Worm (Caenorhabditis elegans) whole organism, L2 larva: ENCODE results near the gene B0496.6.

Source experiments
- F13H6.1 ChIP-seq: sonication (generic microtip); optimal IDR thresholded peaks from 2 replicates; lab custom pipeline; 2016; ENCODE audit warnings: missing genetic modification characterization, missing compliant biosample characterization
- Y55F3AM.14 ChIP-seq: fragments of 200-800 bp; sonication (Bioruptor generic); optimal IDR thresholded peaks from 2 replicates; lab custom pipeline; 2018; ENCODE audit warnings: mild to moderate bottlenecking, missing genetic modification characterization, missing compliant biosample characterization
- ZK546.5 ChIP-seq: sonication (generic microtip); optimal IDR thresholded peaks from 2 replicates; lab custom pipeline; 2017; ENCODE audit warnings: missing biosample characterization, missing genetic modification characterization
- alr-1 ChIP-seq: fragments of 150-350 bp; optimal IDR thresholded peaks from 2 replicates; lab custom pipeline; 2014; ENCODE audit warnings: missing biosample characterization, missing genetic modification characterization
- aly-2 ChIP-seq: fragments of 150-350 bp; optimal IDR thresholded peaks from 2 replicates; lab custom pipeline; 2014; ENCODE audit warnings: missing biosample characterization, missing genetic modification characterization
- ama-1 ChIP-seq: fragments of 150-350 bp; optimal IDR thresholded peaks from 2 replicates; lab custom pipeline; 2018; ENCODE audit warnings: inconsistent platforms
- blmp-1 ChIP-seq: sonication (generic microtip); optimal IDR thresholded peaks from 2 replicates; lab custom pipeline; 2017; ENCODE audit warnings: missing genetic modification characterization, mild to moderate bottlenecking, missing compliant biosample characterization, antibody characterized with exemption, moderate library complexity; ENCODE audit not compliant: insufficient read depth
- ceh-82 ChIP-seq: fragments of 150-350 bp; optimal IDR thresholded peaks from 2 replicates; lab custom pipeline; 2014; ENCODE audit warnings: missing biosample characterization, missing genetic modification characterization
- crh-2 ChIP-seq: sonication (generic microtip); optimal IDR thresholded peaks from 2 replicates; lab custom pipeline; 2017; ENCODE audit warnings: missing biosample characterization, missing genetic modification characterization
- egl-27 ChIP-seq: sonication (generic microtip); optimal IDR thresholded peaks from 3 replicates; lab custom pipeline; 2017; ENCODE audit warnings: missing biosample characterization, missing genetic modification reagents, missing genetic modification characterization
- elt-3 ChIP-seq: sonication (generic microtip); optimal IDR thresholded peaks from 2 replicates; lab custom pipeline; 2017; ENCODE audit warnings: missing biosample characterization, missing genetic modification characterization
- fos-1 ChIP-seq: fragments of 150-350 bp; optimal IDR thresholded peaks from 2 replicates; lab custom pipeline; 2014; ENCODE audit warnings: missing biosample characterization, missing genetic modification characterization
- gmeb-1 ChIP-seq: fragments of 150-350 bp; optimal IDR thresholded peaks from 2 replicates; lab custom pipeline; 2014; ENCODE audit warnings: missing biosample characterization, missing genetic modification characterization
- lin-11 ChIP-seq: fragments of 150-350 bp; sonication (generic microtip); optimal IDR thresholded peaks from 2 replicates; lab custom pipeline; 2014; ENCODE audit warnings: missing biosample characterization, missing genetic modification characterization, inconsistent platforms, mixed read lengths
- mab-5 ChIP-seq: fragments of 150-350 bp; optimal IDR thresholded peaks from 2 replicates; lab custom pipeline; 2014; ENCODE audit warnings: missing biosample characterization, missing genetic modification characterization
- mbf-1 ChIP-seq: sonication (generic microtip); optimal IDR thresholded peaks from 2 replicates; lab custom pipeline; 2017; ENCODE audit warnings: missing biosample characterization, missing genetic modification characterization
- mdl-1 ChIP-seq, 2 experiments: fragments of 150-350 bp in 1 of 2; sonication (generic microtip) in 1 of 2; optimal IDR thresholded peaks; 2 replicates each; lab custom pipeline; 2017; ENCODE audit warnings: missing biosample characterization in 2 of 2, missing genetic modification characterization in 2 of 2
- nhr-11 ChIP-seq: fragments of 150-350 bp; optimal IDR thresholded peaks from 2 replicates; lab custom pipeline; 2014; ENCODE audit warnings: missing biosample characterization, missing genetic modification characterization
- nhr-12 ChIP-seq: fragments of 150-350 bp; optimal IDR thresholded peaks from 2 replicates; lab custom pipeline; 2014; ENCODE audit warnings: missing biosample characterization, missing genetic modification characterization
- nhr-129 ChIP-seq: fragments of 150-350 bp; optimal IDR thresholded peaks from 2 replicates; lab custom pipeline; 2014; ENCODE audit warnings: missing biosample characterization, missing genetic modification characterization
- nhr-21 ChIP-seq: fragments of 150-350 bp; optimal IDR thresholded peaks from 2 replicates; lab custom pipeline; 2014; ENCODE audit warnings: missing biosample characterization, missing genetic modification characterization
- nhr-23 ChIP-seq: fragments of 150-350 bp; optimal IDR thresholded peaks from 2 replicates; lab custom pipeline; 2014; ENCODE audit warnings: missing biosample characterization, missing genetic modification reagents, missing genetic modification characterization
- nhr-237 ChIP-seq: fragments of 150-350 bp; optimal IDR thresholded peaks from 2 replicates; lab custom pipeline; 2014; ENCODE audit warnings: missing biosample characterization, missing genetic modification characterization
- peb-1 ChIP-seq: fragments of 150-350 bp; optimal IDR thresholded peaks from 2 replicates; lab custom pipeline; 2014; ENCODE audit warnings: missing biosample characterization, missing genetic modification characterization
- sem-4 ChIP-seq: fragments of 150-350 bp; optimal IDR thresholded peaks from 2 replicates; lab custom pipeline; 2014; ENCODE audit warnings: missing biosample characterization, missing genetic modification reagents, missing genetic modification characterization
- skn-1 ChIP-seq: sonication (generic microtip); optimal IDR thresholded peaks from 2 replicates; lab custom pipeline; 2017; ENCODE audit warnings: missing biosample characterization, missing genetic modification characterization
- sma-9 ChIP-seq, 2 experiments: fragments of 150-350 bp in 1 of 2; sonication (generic microtip) in 1 of 2; optimal IDR thresholded peaks; 2 replicates each; lab custom pipeline; 2014 to 2016; ENCODE audit warnings: missing genetic modification characterization in 2 of 2, mild to moderate bottlenecking in 1 of 2, missing biosample characterization in 1 of 2, missing compliant biosample characterization in 1 of 2, missing genetic modification reagents in 1 of 2, moderate library complexity in 1 of 2
- snpc-4 ChIP-seq: fragments of 150-350 bp; optimal IDR thresholded peaks from 2 replicates; lab custom pipeline; 2014; ENCODE audit warnings: missing biosample characterization, missing genetic modification characterization
- unc-39 ChIP-seq: fragments of 150-350 bp; optimal IDR thresholded peaks from 2 replicates; lab custom pipeline; 2014; ENCODE audit warnings: missing biosample characterization, missing genetic modification characterization
- unc-62 ChIP-seq: fragments of 150-350 bp; optimal IDR thresholded peaks from 2 replicates; lab custom pipeline; 2014; ENCODE audit warnings: missing biosample characterization, missing genetic modification reagents, missing genetic modification characterization
- ztf-1 ChIP-seq: fragments of 200-800 bp; sonication (Bioruptor generic); conservative IDR thresholded peaks from 2 replicates; pipeline ENCODE4 v1.3.6; 2022; ENCODE audit warnings: missing genetic modification characterization, missing compliant biosample characterization
- ztf-11 ChIP-seq: sonication (generic microtip); optimal IDR thresholded peaks from 2 replicates; lab custom pipeline; 2017; ENCODE audit warnings: missing biosample characterization, missing genetic modification characterization

The B0496.6 gene

DNA sequence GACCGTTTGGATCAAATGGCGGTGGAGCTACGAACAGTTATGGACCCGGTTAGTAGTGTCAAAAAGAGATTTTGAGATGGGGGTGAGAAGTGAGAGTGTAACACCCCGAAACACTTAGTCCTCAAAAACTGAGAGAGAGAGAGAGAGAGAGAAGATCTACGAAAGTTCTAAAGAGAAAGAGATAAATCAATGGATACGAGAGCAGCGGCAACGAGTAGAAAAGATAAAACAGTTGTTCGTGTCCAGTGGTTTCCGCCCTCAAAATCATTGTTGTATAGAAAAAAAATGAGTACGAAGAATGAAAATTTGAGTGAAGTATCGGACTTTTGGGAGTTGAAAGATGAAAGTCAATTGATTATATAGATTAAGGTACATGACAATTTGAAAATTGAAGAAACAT is 10.1 kb downstream of the B0496.6 start:
- peak; percentile 37 for TF ChIP-seq F13H6.1 (tag; lab: Kevin White, UChicago)
- TF ChIP-seq skn-1 (tag; lab: Kevin White, UChicago), result no peak
- peak; percentile 32 for TF ChIP-seq nhr-129 (tag; lab: Kevin White, UChicago)
- TF ChIP-seq sma-9 (GFP tag; optimal IDR thresholded peaks at IDR 0.05; lab: Kevin White, UChicago), result peak; percentile 40
- no peak for TF ChIP-seq sma-9 (tag; optimal IDR thresholded peaks at IDR 0.05; lab: Kevin White, UChicago)
- peak; percentile 27 for TF ChIP-seq mab-5 (tag; lab: Kevin White, UChicago)

DNA sequence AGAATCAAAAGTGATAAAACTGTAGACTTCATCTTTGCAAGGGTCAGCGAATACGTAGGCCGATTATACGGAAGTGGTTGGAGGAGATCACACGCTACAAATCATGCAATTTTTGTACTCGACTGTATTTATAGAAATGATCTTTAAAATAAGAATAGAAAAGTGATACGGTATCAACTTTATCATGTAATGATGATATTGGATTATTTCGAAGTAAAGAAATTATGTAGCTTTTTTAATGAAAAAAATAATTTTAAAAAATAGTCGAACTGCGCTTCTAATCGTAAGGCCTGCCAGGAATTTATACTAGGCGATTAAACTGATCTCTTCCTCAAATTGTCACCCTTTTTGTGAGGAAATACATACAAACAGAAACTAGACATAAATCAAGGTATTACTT is 14.9 kb downstream of the B0496.6 start, which contains the start of gene B0496.11:
Gene B0496.11 (minus strand): TSS at position 101 of the 400 bp plus-strand sequence.
- no peak for TF ChIP-seq mdl-1 (tag; optimal IDR thresholded peaks at IDR 0.05; lab: Kevin White, UChicago)
- no peak for TF ChIP-seq peb-1
- no peak for TF ChIP-seq nhr-11 (tag; lab: Kevin White, UChicago)
- TF ChIP-seq sma-9 (GFP tag; optimal IDR thresholded peaks at IDR 0.05; lab: Kevin White, UChicago), result no peak
- no peak for TF ChIP-seq sma-9 (tag; optimal IDR thresholded peaks at IDR 0.05; lab: Kevin White, UChicago)
- TF ChIP-seq alr-1, result no peak
- TF ChIP-seq mab-5 (tag; lab: Kevin White, UChicago), result no peak
- TF ChIP-seq nhr-129 (tag; lab: Kevin White, UChicago), result no peak
- TF ChIP-seq aly-2 (tag; lab: Kevin White, UChicago), result no peak
- no peak for TF ChIP-seq nhr-23 (tag; lab: Kevin White, UChicago)
- no peak for TF ChIP-seq gmeb-1 (tag; lab: Kevin White, UChicago)
- TF ChIP-seq fos-1 (tag; lab: Kevin White, UChicago), result no peak
- TF ChIP-seq unc-62, result no peak
- no peak for TF ChIP-seq ztf-1

DNA sequence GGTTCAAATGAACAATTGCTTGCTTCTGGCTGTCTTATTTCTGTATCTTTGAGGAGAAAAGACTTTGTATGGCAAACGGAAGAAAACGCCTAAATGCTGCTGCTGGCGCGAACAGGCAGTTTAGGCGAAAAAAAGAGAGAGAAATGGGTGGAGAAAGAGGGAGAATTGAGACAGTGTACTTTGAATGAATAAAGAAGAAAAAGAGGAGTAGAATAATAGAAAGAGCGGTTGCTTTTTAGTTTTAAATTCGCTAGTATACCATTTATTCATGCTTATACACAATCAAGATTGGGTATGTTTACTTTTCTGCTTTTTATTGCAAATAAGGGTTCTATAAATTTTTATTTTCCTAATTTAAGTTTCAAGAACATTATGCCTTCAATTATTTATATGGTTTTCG is 20.5 kb downstream of the B0496.6 start:
- no peak for TF ChIP-seq sma-9 (GFP tag; optimal IDR thresholded peaks at IDR 0.05; lab: Kevin White, UChicago)
- TF ChIP-seq sma-9 (tag; optimal IDR thresholded peaks at IDR 0.05; lab: Kevin White, UChicago), result no peak

DNA sequence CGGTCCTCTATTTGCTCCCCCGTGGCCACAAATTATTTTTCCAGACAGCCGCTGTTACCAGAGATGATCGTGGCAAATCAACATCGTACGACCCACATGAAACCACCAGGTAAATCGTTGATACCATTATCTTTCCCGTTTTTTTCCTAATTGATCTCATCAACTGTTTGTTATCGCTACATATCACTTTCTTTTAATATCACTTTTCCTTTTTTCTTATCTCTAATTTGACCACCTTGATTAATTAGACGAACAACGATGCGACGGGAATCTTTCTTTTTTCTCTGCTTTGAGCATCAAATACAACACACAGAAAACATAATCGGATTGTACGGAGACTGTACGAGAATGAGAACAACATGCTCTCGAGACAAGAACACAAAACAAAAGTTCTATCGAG is 21.3 kb downstream of the B0496.6 start:
- TF ChIP-seq sem-4 (tag; lab: Kevin White, UChicago) (no peak), ZK546.5 (tag; lab: Kevin White, UChicago) (no peak), Y55F3AM.14 (GFP tag; lab: Kevin White, UChicago) (no peak), ztf-11 (tag; lab: Kevin White, UChicago) (no peak), blmp-1 (tag; lab: Kevin White, UChicago) (peak; percentile 80), ztf-1 (no peak), snpc-4 (no peak), lin-11 (no peak)

DNA sequence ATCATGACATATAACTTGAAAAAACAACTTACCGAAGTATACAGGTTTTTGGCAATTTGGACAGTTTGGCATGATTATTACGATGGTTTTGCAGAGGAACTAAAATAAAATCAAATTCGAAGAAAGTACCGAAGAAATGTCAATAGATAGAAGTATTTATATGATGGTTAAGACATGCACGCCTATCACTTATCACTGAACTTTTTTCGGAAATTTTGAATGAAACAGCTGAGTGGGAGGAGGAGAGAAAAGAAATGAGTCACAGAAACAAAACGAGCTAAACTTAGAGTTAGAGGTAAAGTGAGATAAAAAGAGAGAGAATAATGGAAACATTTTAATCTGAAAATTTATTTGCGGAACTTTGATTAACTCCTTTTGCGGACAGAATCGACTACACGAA is 26.3 kb downstream of the B0496.6 start, which contains the start of gene valv-1:
Gene valv-1 (minus strand): TSS at position 101 of the 400 bp plus-strand sequence.
- TF ChIP-seq fos-1 (tag; lab: Kevin White, UChicago) (peak; percentile 28), nhr-21 (tag; lab: Kevin White, UChicago) (no peak)
- TF ChIP-seq, all 48 proteins: peak for 1

DNA sequence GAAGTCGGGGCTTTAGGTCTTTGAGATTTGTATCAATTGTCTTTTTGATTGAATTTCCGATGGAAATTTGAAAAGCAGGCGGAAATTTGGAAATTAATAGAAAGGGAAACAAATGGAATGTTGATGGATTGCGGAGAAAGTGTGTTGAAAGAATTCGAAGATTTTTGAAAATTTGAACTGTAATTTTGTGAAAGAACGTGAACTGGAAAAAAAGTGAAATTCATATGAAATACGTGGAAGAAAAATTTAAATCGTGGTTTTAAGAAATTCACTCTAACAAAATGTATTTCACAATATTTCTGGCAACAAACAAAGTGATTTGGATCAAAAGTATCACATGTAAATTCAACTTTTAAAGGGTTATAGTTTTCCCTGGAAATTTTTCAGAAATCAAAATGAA is 27.1 kb downstream of the B0496.6 start, which contains the start of gene B0496.1:
Gene B0496.1 (plus strand): TSS at position 301 of the 400 bp plus-strand sequence.
- TF ChIP-seq mbf-1 (no peak), elt-3 (no peak), unc-39 (no peak), F13H6.1 (tag; lab: Kevin White, UChicago) (no peak), ztf-11 (tag; lab: Kevin White, UChicago) (no peak), nhr-237 (no peak), sma-9 (GFP tag; optimal IDR thresholded peaks at IDR 0.05; lab: Kevin White, UChicago) (no peak), sma-9 (tag; optimal IDR thresholded peaks at IDR 0.05; lab: Kevin White, UChicago) (no peak), egl-27 (no peak), ZK546.5 (tag; lab: Kevin White, UChicago) (no peak), ama-1 (lab: Kevin White, UChicago) (no peak), ceh-82 (tag; lab: Kevin White, UChicago) (no peak)

DNA sequence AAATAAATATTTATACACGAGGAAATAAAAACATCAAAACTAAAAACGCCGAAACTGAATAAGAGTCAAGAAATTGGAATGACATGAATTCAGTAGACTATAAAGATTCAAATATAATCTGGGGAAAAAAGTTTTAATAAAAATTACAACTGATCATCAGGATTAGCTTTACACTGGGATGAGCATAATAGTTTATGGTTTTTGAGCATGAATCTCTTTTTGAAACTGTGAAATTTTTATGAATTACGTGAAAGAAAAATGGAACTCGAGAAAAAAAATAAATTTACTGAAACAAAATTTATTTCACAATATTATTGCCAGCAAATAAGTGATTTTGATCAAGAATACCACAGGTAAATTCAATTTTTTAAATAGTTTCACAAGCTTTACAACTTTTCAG is 28.6 kb downstream of the B0496.6 start, which contains the start of gene B0496.2:
Gene B0496.2 (plus strand): TSS at position 301 of the 400 bp plus-strand sequence.
- TF ChIP-seq skn-1 (tag; lab: Kevin White, UChicago), result no peak
- TF ChIP-seq nhr-11 (tag; lab: Kevin White, UChicago), result no peak
- TF ChIP-seq crh-2 (tag; lab: Kevin White, UChicago), result no peak
- no peak for TF ChIP-seq alr-1
- TF ChIP-seq nhr-12 (tag; lab: Kevin White, UChicago), result no peak
- TF ChIP-seq mab-5 (tag; lab: Kevin White, UChicago), result no peak
- no peak for TF ChIP-seq unc-62
